Worm (Caenorhabditis elegans) whole organism, midembryonic: ENCODE measurements around the gene aex-4.

Source experiments
- T22C8.4 ChIP-seq: fragments of 200-800 bp; sonication (Bioruptor generic); IDR thresholded peaks from 2 replicates; pipeline ENCODE4 v1.3.6; 2022; ENCODE audit warnings: missing genetic modification characterization, missing compliant biosample characterization
- cog-1 ChIP-seq: sonication (generic microtip); optimal IDR thresholded peaks from 2 replicates; lab custom pipeline; 2016; ENCODE audit warnings: missing genetic modification characterization, missing compliant biosample characterization
- flt-1 ChIP-seq: fragments of 200-800 bp; sonication (Bioruptor generic); IDR thresholded peaks from 2 replicates; pipeline ENCODE4 v1.3.6; 2022; ENCODE audit warnings: missing genetic modification characterization, missing compliant biosample characterization
- klf-2 ChIP-seq: fragments of 200-800 bp; sonication (Bioruptor generic); conservative IDR thresholded peaks from 2 replicates; pipeline ENCODE4 v1.3.6; 2022; ENCODE audit warnings: missing genetic modification reagents, missing genetic modification characterization, missing compliant biosample characterization
- med-1 ChIP-seq: sonication (generic microtip); optimal IDR thresholded peaks from 2 replicates; lab custom pipeline; 2017; ENCODE audit warnings: missing genetic modification characterization, mild to moderate bottlenecking, missing compliant biosample characterization, antibody characterized with exemption, missing genetic modification reagents; ENCODE audit not compliant: insufficient read depth
- ref-1 ChIP-seq: fragments of 200-800 bp; sonication (Bioruptor generic); conservative IDR thresholded peaks from 2 replicates; pipeline ENCODE4 v1.3.6; 2022; ENCODE audit warnings: missing genetic modification reagents, missing genetic modification characterization, missing compliant biosample characterization
- tab-1 ChIP-seq: fragments of 200-800 bp; sonication (Bioruptor generic); IDR thresholded peaks from 2 replicates; pipeline ENCODE4 v1.3.6; 2022; ENCODE audit warnings: missing genetic modification characterization, missing compliant biosample characterization
- ztf-23 ChIP-seq: fragments of 200-800 bp; sonication (Bioruptor generic); IDR thresholded peaks from 2 replicates; pipeline ENCODE4 v1.3.6; 2022; ENCODE audit warnings: missing genetic modification reagents, missing genetic modification characterization, missing compliant biosample characterization
- ztf-29 ChIP-seq: fragments of 200-800 bp; sonication (Bioruptor generic); IDR thresholded peaks from 2 replicates; pipeline ENCODE4 v1.3.6; 2022; ENCODE audit warnings: missing genetic modification reagents, missing genetic modification characterization, missing compliant biosample characterization

The aex-4 gene

DNA sequence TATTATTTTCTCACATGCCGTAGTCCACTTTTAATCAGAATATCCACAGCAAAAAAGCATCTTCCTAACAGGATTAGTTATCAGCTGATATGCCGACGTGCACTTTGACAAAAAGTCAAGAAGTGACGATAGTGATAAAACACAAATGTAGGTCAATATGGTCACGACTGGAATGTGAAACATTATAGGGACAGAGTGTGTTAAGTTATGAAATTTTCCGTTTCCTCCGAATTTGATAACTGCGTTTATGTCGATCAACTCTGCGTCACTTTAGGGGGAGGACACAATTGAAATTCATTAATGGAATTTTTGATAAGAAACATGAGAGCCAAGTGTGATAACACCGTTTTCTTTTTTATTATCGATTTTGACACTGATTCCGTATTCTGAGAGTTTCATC, at the start of gene aex-4:
TSS of gene aex-4 (plus strand) at position 312 of the 400 bp plus-strand sequence.
- no peak for TF ChIP-seq cog-1 (tag; lab: Kevin White, UChicago)
- no peak for TF ChIP-seq ztf-29 (GFP tag; lab: Robert Waterston, UW)
- TF ChIP-seq flt-1, result no peak
- TF ChIP-seq klf-2 (GFP tag; lab: Robert Waterston, UW), result no peak
- no peak for TF ChIP-seq ztf-23 (GFP tag; lab: Robert Waterston, UW)
- TF ChIP-seq ref-1 (GFP tag; lab: Robert Waterston, UW), result no peak
- TF ChIP-seq tab-1, result no peak
- TF ChIP-seq T22C8.4 (GFP tag; lab: Robert Waterston, UW), result no peak
- no peak for TF ChIP-seq med-1 (GFP tag; lab: Kevin White, UChicago)

DNA sequence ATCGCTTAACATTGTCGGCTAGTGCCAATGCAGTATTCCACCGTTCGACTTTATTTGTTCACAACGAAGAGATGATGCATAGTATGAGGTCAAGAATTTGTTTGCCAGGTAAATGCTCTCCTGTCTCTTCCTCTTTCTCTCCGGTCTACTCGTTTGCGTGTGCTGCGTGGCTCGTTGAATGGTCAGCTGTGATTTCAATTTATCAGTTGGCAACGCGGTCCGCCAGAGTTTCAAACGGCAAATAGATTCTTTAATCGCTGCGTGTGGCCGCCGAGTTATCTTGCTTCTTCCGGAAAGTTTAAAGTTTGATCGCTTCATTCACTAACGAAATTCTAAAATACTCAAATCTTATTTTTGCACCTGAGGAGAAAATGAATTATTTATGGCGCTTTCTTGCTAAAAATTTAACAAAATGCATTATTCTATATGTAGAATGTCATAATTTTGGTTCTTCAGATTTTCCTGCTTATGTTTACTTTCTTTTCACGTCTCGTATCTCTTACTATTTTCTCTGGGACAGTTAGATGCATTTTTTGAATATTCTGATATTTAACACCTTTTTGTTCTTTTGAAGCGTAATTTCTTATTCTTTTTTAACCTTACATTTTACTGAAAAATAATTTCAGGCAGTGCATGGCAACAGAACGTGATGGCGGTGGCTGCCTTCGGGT, 48.4 kb upstream of the aex-4 start, which contains the start of gene tsp-17:
TSS of gene tsp-17 (plus strand) at position 621 of the 671 bp plus-strand sequence.
- TF ChIP-seq tab-1 (no peak), med-1 (GFP tag; lab: Kevin White, UChicago) (no peak), ztf-23 (GFP tag; lab: Robert Waterston, UW) (no peak), klf-2 (GFP tag; lab: Robert Waterston, UW) (no peak), cog-1 (tag; lab: Kevin White, UChicago) (no peak), ref-1 (GFP tag; lab: Robert Waterston, UW) (no peak), T22C8.4 (GFP tag; lab: Robert Waterston, UW) (no peak), flt-1 (no peak), ztf-29 (GFP tag; lab: Robert Waterston, UW) (no peak)

DNA sequence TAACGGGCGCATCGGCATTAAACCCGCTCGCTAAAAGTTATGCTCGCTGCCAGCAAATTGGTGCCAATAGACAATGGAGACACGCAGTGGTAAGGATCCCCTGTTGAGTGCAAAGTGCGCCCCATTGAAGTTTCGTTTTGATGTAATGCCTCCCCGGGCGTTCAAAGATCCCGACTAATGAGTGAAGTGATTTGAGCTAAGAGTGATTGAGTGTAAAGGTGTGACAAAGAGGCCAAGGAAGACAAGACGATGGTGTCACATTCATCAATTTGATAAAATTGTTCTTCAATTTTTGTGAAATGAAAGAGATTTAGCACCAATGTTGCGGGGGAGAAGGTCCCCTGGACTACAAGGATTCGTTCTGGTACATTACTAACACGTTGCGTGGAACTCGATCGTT, 46.0 kb upstream of the aex-4 start:
- TF ChIP-seq med-1 (GFP tag; lab: Kevin White, UChicago) (no peak), flt-1 (no peak), tab-1 (no peak), T22C8.4 (GFP tag; lab: Robert Waterston, UW) (no peak), cog-1 (tag; lab: Kevin White, UChicago) (no peak), klf-2 (GFP tag; lab: Robert Waterston, UW) (no peak), ztf-23 (GFP tag; lab: Robert Waterston, UW) (no peak), ref-1 (GFP tag; lab: Robert Waterston, UW) (no peak), ztf-29 (GFP tag; lab: Robert Waterston, UW) (no peak)

DNA sequence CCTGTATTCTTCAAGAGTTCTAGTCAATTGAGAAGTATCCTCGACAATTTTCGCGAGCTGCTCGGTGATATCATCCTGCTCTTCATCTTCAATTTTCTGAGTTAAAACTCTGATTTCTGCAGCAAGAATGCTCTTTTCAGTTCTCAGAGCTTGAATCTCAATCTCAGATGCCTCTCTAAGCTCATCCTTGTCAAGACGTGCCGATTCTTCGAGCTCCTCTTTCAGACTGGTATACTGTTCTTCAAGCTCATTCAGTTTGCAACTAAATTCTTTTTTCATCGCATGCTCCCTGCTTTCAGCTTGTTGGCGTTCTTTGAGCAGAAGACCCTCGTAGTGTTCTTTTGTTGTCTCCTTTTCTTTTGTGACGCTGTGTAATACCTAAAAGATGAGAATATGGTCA, 42.7 kb upstream of the aex-4 start:
- TF ChIP-seq flt-1 (no peak), cog-1 (tag; lab: Kevin White, UChicago) (no peak), ztf-29 (GFP tag; lab: Robert Waterston, UW) (no peak), ztf-23 (GFP tag; lab: Robert Waterston, UW) (no peak)

DNA sequence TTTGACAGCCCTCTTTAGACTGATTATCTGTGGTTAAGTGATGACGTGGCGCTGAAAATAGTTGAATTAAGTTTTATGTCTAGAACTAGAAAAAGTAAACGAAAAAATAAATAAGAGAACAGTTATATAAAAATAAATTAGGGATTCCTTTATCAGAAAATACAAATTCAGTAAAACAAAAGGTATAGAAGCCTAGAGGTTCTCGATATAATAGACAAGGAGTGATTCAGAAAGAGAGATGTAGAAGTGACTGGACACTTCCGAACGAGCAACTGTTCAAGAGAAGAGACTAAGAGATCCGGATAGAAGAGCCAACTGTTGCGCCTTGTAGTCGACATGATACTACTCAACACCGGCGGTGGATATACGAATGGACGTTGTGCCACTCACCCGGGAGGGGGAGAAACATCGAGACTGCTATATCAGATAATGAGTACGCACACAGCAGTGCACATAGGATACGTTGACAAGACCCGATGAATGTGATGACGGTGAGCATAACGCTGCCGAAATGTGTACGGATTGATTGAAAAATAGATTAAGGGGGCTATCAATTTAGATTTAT, 39.8 kb upstream of the aex-4 start, which contains the start of gene tag-278:
TSS of gene tag-278 (minus strand) at position 51 of the 565 bp plus-strand sequence.
- TF ChIP-seq flt-1 (no peak), klf-2 (GFP tag; lab: Robert Waterston, UW) (no peak), ref-1 (GFP tag; lab: Robert Waterston, UW) (no peak), ztf-23 (GFP tag; lab: Robert Waterston, UW) (no peak), T22C8.4 (GFP tag; lab: Robert Waterston, UW) (no peak)

DNA sequence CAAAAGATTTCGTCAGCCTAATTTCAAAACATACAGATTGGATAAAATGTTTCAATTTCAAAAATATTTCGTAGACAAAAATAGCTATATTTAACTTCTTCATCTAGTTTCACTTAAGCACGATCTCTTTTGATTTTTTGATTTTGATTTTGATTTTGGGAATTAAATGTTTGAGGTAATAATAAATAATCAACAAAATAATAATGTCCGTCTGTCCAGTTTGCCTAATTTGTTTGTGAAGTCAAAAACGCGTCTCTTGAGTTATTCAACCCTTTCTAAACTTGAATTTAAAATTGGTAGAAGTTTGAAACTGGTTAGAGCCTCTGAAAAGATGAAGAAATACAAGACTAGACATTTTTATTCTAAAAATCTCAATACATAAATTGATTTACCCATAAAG, 39.3 kb upstream of the aex-4 start:
- TF ChIP-seq T22C8.4 (GFP tag; lab: Robert Waterston, UW), result no peak

DNA sequence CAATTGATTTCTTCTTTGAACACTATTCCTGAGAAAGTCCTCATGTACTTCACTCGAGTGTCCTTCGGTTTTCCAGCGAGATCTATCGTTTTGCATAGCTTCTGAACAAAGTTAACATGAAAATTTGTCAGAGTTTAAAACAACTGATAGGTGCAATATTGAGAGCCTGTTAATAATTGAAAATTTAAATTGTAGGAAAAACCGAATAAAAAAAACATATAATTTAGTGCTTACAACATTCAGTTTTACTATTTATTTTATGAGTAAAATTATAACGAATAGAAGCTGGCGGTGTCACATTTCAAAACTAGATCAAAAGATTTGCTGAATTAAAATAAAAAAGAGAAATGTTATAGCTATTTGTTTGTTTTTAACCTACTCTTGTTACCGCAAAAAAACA, 35.9 kb upstream of the aex-4 start, which contains the start of gene C02F12.8:
TSS of gene C02F12.8 (minus strand) at position 101 of the 400 bp plus-strand sequence.
- TF ChIP-seq cog-1 (tag; lab: Kevin White, UChicago) (no peak), klf-2 (GFP tag; lab: Robert Waterston, UW) (no peak), ztf-29 (GFP tag; lab: Robert Waterston, UW) (no peak), ztf-23 (GFP tag; lab: Robert Waterston, UW) (no peak), med-1 (GFP tag; lab: Kevin White, UChicago) (no peak), tab-1 (no peak), T22C8.4 (GFP tag; lab: Robert Waterston, UW) (no peak), ref-1 (GFP tag; lab: Robert Waterston, UW) (no peak), flt-1 (no peak)

DNA sequence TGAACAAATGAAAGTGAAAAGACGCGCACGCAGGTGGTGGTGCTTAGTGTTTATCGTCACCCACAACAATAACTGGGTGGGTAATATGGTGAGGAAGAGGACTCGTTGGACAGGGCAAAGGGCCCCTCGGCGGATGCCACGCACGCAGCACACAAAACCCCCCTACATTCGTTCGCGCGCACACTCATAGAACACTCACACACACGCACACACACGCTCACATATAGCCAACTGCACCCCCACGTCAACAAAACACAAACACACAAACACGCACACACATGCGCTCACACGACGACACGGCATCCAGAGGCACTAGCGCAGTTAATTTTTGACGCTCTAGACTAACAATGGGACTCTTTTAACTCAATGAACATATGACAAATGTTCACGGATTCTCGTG, 34.9 kb upstream of the aex-4 start:
- no peak for TF ChIP-seq ztf-29 (GFP tag; lab: Robert Waterston, UW)
- TF ChIP-seq med-1 (GFP tag; lab: Kevin White, UChicago), result no peak
- TF ChIP-seq flt-1, result peak; percentile 70; the same call in 1 of the 2 replicates
- 0 out of 2 replicates have a peak, but pooled peaks have one; percentile 13 for TF ChIP-seq ztf-23 (GFP tag; lab: Robert Waterston, UW)
- TF ChIP-seq tab-1, result 0 out of 2 replicates have a peak, but pooled peaks have one; percentile 31

DNA sequence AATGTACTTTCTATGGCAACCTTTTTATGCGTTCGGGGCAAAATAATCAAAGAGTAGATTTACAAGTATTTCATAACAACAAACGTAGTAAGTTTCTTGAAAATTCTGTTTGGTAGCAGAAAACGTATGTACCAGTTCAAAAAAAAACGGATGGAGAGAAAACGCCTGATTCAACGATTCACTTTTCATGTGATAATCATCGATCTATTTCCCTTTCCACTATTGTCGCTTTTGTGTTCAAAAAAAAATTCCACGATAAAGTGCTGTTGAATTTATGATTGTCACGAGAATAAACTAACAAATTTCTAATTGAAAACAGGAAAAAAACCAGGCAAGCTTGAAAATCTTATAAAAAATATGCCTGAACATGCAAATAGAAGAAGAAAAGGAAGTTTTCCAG, 33.3 kb upstream of the aex-4 start:
- TF ChIP-seq cog-1 (tag; lab: Kevin White, UChicago) (no peak), ztf-29 (GFP tag; lab: Robert Waterston, UW) (no peak), ref-1 (GFP tag; lab: Robert Waterston, UW) (no peak), tab-1 (no peak), klf-2 (GFP tag; lab: Robert Waterston, UW) (no peak), flt-1 (no peak), med-1 (GFP tag; lab: Kevin White, UChicago) (no peak), T22C8.4 (GFP tag; lab: Robert Waterston, UW) (no peak), ztf-23 (GFP tag; lab: Robert Waterston, UW) (no peak)
